Worm (Caenorhabditis elegans): Measurements from ENCODE around the gene fbxa-18.

Gene fbxa-18

ce11 chrV:16142371-16142770 lies at the start of gene fbxa-18:
Gene fbxa-18, plus strand, starts transcription at chrV:16142671.
- no peak for TF ChIP-seq klf-2 (GFP tag; conservative IDR thresholded peaks at IDR 0.05)
- no peak for TF ChIP-seq tab-1 (GFP tag; IDR thresholded peaks at IDR 0.05)
- TF ChIP-seq ztf-29 (GFP tag; IDR thresholded peaks at IDR 0.05), result no peak
- TF ChIP-seq ztf-23 (GFP tag; IDR thresholded peaks at IDR 0.05), result no peak
- TF ChIP-seq ref-1 (GFP tag; conservative IDR thresholded peaks at IDR 0.05), result no peak
- TF ChIP-seq med-1 (GFP tag; optimal IDR thresholded peaks at IDR 0.05; ENCODE audit: insufficient read depth), result no peak
- no peak for TF ChIP-seq flt-1 (GFP tag; IDR thresholded peaks at IDR 0.05)
- TF ChIP-seq cog-1 (tag; optimal IDR thresholded peaks at IDR 0.05), result no peak
- no peak for TF ChIP-seq T22C8.4 (GFP tag; IDR thresholded peaks at IDR 0.05)

ce11 chrV:16094284-16094683 lies 48.2 kb upstream of the fbxa-18 start, which contains the start of gene F22B8.7:
Gene F22B8.7, plus strand, starts transcription at chrV:16094584.
- no peak for TF ChIP-seq ref-1 (GFP tag; conservative IDR thresholded peaks at IDR 0.05)
- no peak for TF ChIP-seq T22C8.4 (GFP tag; IDR thresholded peaks at IDR 0.05)
- no peak for TF ChIP-seq flt-1 (GFP tag; IDR thresholded peaks at IDR 0.05)
- TF ChIP-seq ztf-29 (GFP tag; IDR thresholded peaks at IDR 0.05), result no peak
- no peak for TF ChIP-seq cog-1 (tag; optimal IDR thresholded peaks at IDR 0.05)
- TF ChIP-seq med-1 (GFP tag; optimal IDR thresholded peaks at IDR 0.05; ENCODE audit: insufficient read depth), result no peak
- no peak for TF ChIP-seq ztf-23 (GFP tag; IDR thresholded peaks at IDR 0.05)
- no peak for TF ChIP-seq tab-1 (GFP tag; IDR thresholded peaks at IDR 0.05)
- no peak for TF ChIP-seq klf-2 (GFP tag; conservative IDR thresholded peaks at IDR 0.05)

ce11 chrV:16094862-16095261 lies 47.6 kb upstream of the fbxa-18 start:
- no peak for TF ChIP-seq tab-1 (GFP tag; IDR thresholded peaks at IDR 0.05)
- TF ChIP-seq ztf-29 (GFP tag; IDR thresholded peaks at IDR 0.05), result no peak
- no peak for TF ChIP-seq klf-2 (GFP tag; conservative IDR thresholded peaks at IDR 0.05)
- no peak for TF ChIP-seq ref-1 (GFP tag; conservative IDR thresholded peaks at IDR 0.05)
- TF ChIP-seq T22C8.4 (GFP tag; IDR thresholded peaks at IDR 0.05), result no peak
- no peak for TF ChIP-seq ztf-23 (GFP tag; IDR thresholded peaks at IDR 0.05)
- no peak for TF ChIP-seq flt-1 (GFP tag; IDR thresholded peaks at IDR 0.05)
- TF ChIP-seq med-1 (GFP tag; optimal IDR thresholded peaks at IDR 0.05; ENCODE audit: insufficient read depth), result no peak
- TF ChIP-seq cog-1 (tag; optimal IDR thresholded peaks at IDR 0.05), result no peak

ce11 chrV:16099441-16099840 lies 43.0 kb upstream of the fbxa-18 start, which contains the start of gene str-7:
Gene str-7, minus strand, starts transcription at chrV:16099541.
- TF ChIP-seq med-1 (GFP tag; optimal IDR thresholded peaks at IDR 0.05; ENCODE audit: insufficient read depth) (no peak), ref-1 (GFP tag; conservative IDR thresholded peaks at IDR 0.05) (no peak), flt-1 (GFP tag; IDR thresholded peaks at IDR 0.05) (no peak), klf-2 (GFP tag; conservative IDR thresholded peaks at IDR 0.05) (no peak), T22C8.4 (GFP tag; IDR thresholded peaks at IDR 0.05) (no peak), ztf-23 (GFP tag; IDR thresholded peaks at IDR 0.05) (no peak), ztf-29 (GFP tag; IDR thresholded peaks at IDR 0.05) (no peak), tab-1 (GFP tag; IDR thresholded peaks at IDR 0.05) (no peak), cog-1 (tag; optimal IDR thresholded peaks at IDR 0.05) (no peak)

- no peak for TF ChIP-seq T22C8.4 (GFP tag; IDR thresholded peaks at IDR 0.05)
- no peak for TF ChIP-seq cog-1 (tag; optimal IDR thresholded peaks at IDR 0.05)
- no peak for TF ChIP-seq klf-2 (GFP tag; conservative IDR thresholded peaks at IDR 0.05)
- TF ChIP-seq flt-1 (GFP tag; IDR thresholded peaks at IDR 0.05), result no peak
- no peak for TF ChIP-seq ztf-29 (GFP tag; IDR thresholded peaks at IDR 0.05)
- TF ChIP-seq med-1 (GFP tag; optimal IDR thresholded peaks at IDR 0.05; ENCODE audit: insufficient read depth), result no peak
- TF ChIP-seq tab-1 (GFP tag; IDR thresholded peaks at IDR 0.05), result no peak
Measured at ce11 chrV:16100103-16100730, 42.3 kb upstream of the fbxa-18 start, which contains the start of gene cth-1. Gene cth-1, plus strand, starts transcription at chrV:16100680.

- TF ChIP-seq ztf-23 (GFP tag; IDR thresholded peaks at IDR 0.05), result no peak
- no peak for TF ChIP-seq cog-1 (tag; optimal IDR thresholded peaks at IDR 0.05)
- no peak for TF ChIP-seq tab-1 (GFP tag; IDR thresholded peaks at IDR 0.05)
- TF ChIP-seq ztf-29 (GFP tag; IDR thresholded peaks at IDR 0.05), result no peak
- no peak for TF ChIP-seq klf-2 (GFP tag; conservative IDR thresholded peaks at IDR 0.05)
- no peak for TF ChIP-seq T22C8.4 (GFP tag; IDR thresholded peaks at IDR 0.05)
- TF ChIP-seq ref-1 (GFP tag; conservative IDR thresholded peaks at IDR 0.05), result no peak
- no peak for TF ChIP-seq flt-1 (GFP tag; IDR thresholded peaks at IDR 0.05)
- TF ChIP-seq med-1 (GFP tag; optimal IDR thresholded peaks at IDR 0.05; ENCODE audit: insufficient read depth), result no peak
Measured at ce11 chrV:16103594-16103993, 38.9 kb upstream of the fbxa-18 start, which contains the start of gene argk-1. Gene argk-1, plus strand, starts transcription at chrV:16103894.

ce11 chrV:16114237-16114636 lies 28.2 kb upstream of the fbxa-18 start, which contains the start of gene srxa-16:
Gene srxa-16, minus strand, starts transcription at chrV:16114337.
- TF ChIP-seq T22C8.4 (GFP tag; IDR thresholded peaks at IDR 0.05) (no peak), ref-1 (GFP tag; conservative IDR thresholded peaks at IDR 0.05) (no peak), ztf-23 (GFP tag; IDR thresholded peaks at IDR 0.05) (no peak), cog-1 (tag; optimal IDR thresholded peaks at IDR 0.05) (no peak), flt-1 (GFP tag; IDR thresholded peaks at IDR 0.05) (no peak), ztf-29 (GFP tag; IDR thresholded peaks at IDR 0.05) (no peak), tab-1 (GFP tag; IDR thresholded peaks at IDR 0.05) (no peak), klf-2 (GFP tag; conservative IDR thresholded peaks at IDR 0.05) (no peak), med-1 (GFP tag; optimal IDR thresholded peaks at IDR 0.05; ENCODE audit: insufficient read depth) (no peak)

ce11 chrV:16115381-16115780 lies 27.1 kb upstream of the fbxa-18 start, which contains the start of gene str-25:
Gene str-25, plus strand, starts transcription at chrV:16115681.
- TF ChIP-seq med-1 (GFP tag; optimal IDR thresholded peaks at IDR 0.05; ENCODE audit: insufficient read depth) (no peak), klf-2 (GFP tag; conservative IDR thresholded peaks at IDR 0.05) (no peak), ref-1 (GFP tag; conservative IDR thresholded peaks at IDR 0.05) (no peak), flt-1 (GFP tag; IDR thresholded peaks at IDR 0.05) (no peak), ztf-29 (GFP tag; IDR thresholded peaks at IDR 0.05) (no peak), tab-1 (GFP tag; IDR thresholded peaks at IDR 0.05) (no peak), T22C8.4 (GFP tag; IDR thresholded peaks at IDR 0.05) (no peak), ztf-23 (GFP tag; IDR thresholded peaks at IDR 0.05) (no peak), cog-1 (tag; optimal IDR thresholded peaks at IDR 0.05) (no peak)

- TF ChIP-seq ref-1 (GFP tag; conservative IDR thresholded peaks at IDR 0.05), result no peak
- TF ChIP-seq ztf-29 (GFP tag; IDR thresholded peaks at IDR 0.05), result no peak
- TF ChIP-seq med-1 (GFP tag; optimal IDR thresholded peaks at IDR 0.05; ENCODE audit: insufficient read depth), result no peak
- TF ChIP-seq tab-1 (GFP tag; IDR thresholded peaks at IDR 0.05), result no peak
- TF ChIP-seq klf-2 (GFP tag; conservative IDR thresholded peaks at IDR 0.05), result no peak
- TF ChIP-seq ztf-23 (GFP tag; IDR thresholded peaks at IDR 0.05), result no peak
Measured at ce11 chrV:16118601-16119000, 23.9 kb upstream of the fbxa-18 start, which contains the start of gene str-103. Gene str-103, minus strand, starts transcription at chrV:16118701.
